Fruit fly (Drosophila melanogaster): ENCODE data around the gene CG14185.

The CG14185 gene

dm6 chr3L:20105794-20106193, at the start of gene CG14185:
Gene CG14185 (plus strand): TSS chr3L:20106094.
- TF ChIP-seq CG32264 (GFP tag; optimal IDR thresholded peaks at IDR 0.05) (no peak), pan (optimal IDR thresholded peaks at IDR 0.05) (no peak), lola (GFP tag; optimal IDR thresholded peaks at IDR 0.05) (no peak), GATAd (GFP tag; optimal IDR thresholded peaks at IDR 0.05) (no peak), tai (GFP tag; optimal IDR thresholded peaks at IDR 0.05) (no peak), h (GFP tag; optimal IDR thresholded peaks at IDR 0.05) (no peak), N (GFP tag; optimal IDR thresholded peaks at IDR 0.05) (no peak), Abd-B (GFP tag; optimal IDR thresholded peaks at IDR 0.05) (no peak), usp (GFP tag; optimal IDR thresholded peaks at IDR 0.05) (no peak), ey (GFP tag; optimal IDR thresholded peaks at IDR 0.05) (no peak)

- no peak for TF ChIP-seq jim (GFP tag; optimal IDR thresholded peaks at IDR 0.05)
- TF ChIP-seq dmrt93B (GFP tag; optimal IDR thresholded peaks at IDR 0.05), result no peak
- TF ChIP-seq CG9705 (GFP tag; optimal IDR thresholded peaks at IDR 0.05), result no peak
- no peak for TF ChIP-seq Abd-B (GFP tag; optimal IDR thresholded peaks at IDR 0.05)
- no peak for TF ChIP-seq rgr (GFP tag; optimal IDR thresholded peaks at IDR 0.05)
- no peak for TF ChIP-seq Hr78 (GFP tag; optimal IDR thresholded peaks at IDR 0.05)
- TF ChIP-seq pan (optimal IDR thresholded peaks at IDR 0.05), result no peak
- TF ChIP-seq ey (GFP tag; optimal IDR thresholded peaks at IDR 0.05), result no peak
- no peak for TF ChIP-seq OdsH (GFP tag; optimal IDR thresholded peaks at IDR 0.05)
- TF ChIP-seq dl (GFP tag; optimal IDR thresholded peaks at IDR 0.05; ENCODE audit: insufficient read depth in 1 of 2, partially characterized antibody in 2 of 2), result no peak
- TF ChIP-seq sage (GFP tag; optimal IDR thresholded peaks at IDR 0.05), result no peak
- TF ChIP-seq Rel (GFP tag; optimal IDR thresholded peaks at IDR 0.05), result no peak
- TF ChIP-seq Rel (tag; optimal IDR thresholded peaks at IDR 0.05), result no peak
- no peak for TF ChIP-seq fru (GFP tag; optimal IDR thresholded peaks at IDR 0.05)
- TF ChIP-seq tai (GFP tag; optimal IDR thresholded peaks at IDR 0.05), result no peak
- TF ChIP-seq brk (GFP tag; optimal IDR thresholded peaks at IDR 0.05), result no peak
- TF ChIP-seq sv (GFP tag; optimal IDR thresholded peaks at IDR 0.05), result no peak
- no peak for TF ChIP-seq Jra (GFP tag; optimal IDR thresholded peaks at IDR 0.05)
- TF ChIP-seq usp (GFP tag; optimal IDR thresholded peaks at IDR 0.05), result no peak
- TF ChIP-seq Dif (GFP tag; optimal IDR thresholded peaks at IDR 0.05; ENCODE audit: partially characterized antibody), result no peak
These were observed 43.3 kb upstream of the CG14185 start for dm6 chr3L:20062546-20062945.

dm6 chr3L:20085035-20085434, 20.9 kb upstream of the CG14185 start:
- TF ChIP-seq Myc (optimal IDR thresholded peaks at IDR 0.05) (no peak), psq (GFP tag; optimal IDR thresholded peaks at IDR 0.05) (no peak), dmrt93B (GFP tag; optimal IDR thresholded peaks at IDR 0.05) (no peak), Dif (GFP tag; optimal IDR thresholded peaks at IDR 0.05; ENCODE audit: partially characterized antibody) (no peak), N (GFP tag; optimal IDR thresholded peaks at IDR 0.05) (no peak), h (GFP tag; optimal IDR thresholded peaks at IDR 0.05) (no peak), jim (GFP tag; optimal IDR thresholded peaks at IDR 0.05) (no peak), fru (GFP tag; optimal IDR thresholded peaks at IDR 0.05) (no peak), Jra (GFP tag; optimal IDR thresholded peaks at IDR 0.05) (no peak), GATAd (GFP tag; optimal IDR thresholded peaks at IDR 0.05) (no peak), CG9705 (GFP tag; optimal IDR thresholded peaks at IDR 0.05) (no peak), CrebA (GFP tag; optimal IDR thresholded peaks at IDR 0.05; ENCODE audit: borderline replicate concordance) (no peak), Rel (GFP tag; optimal IDR thresholded peaks at IDR 0.05) (no peak), Rel (tag; optimal IDR thresholded peaks at IDR 0.05) (no peak), Hr83 (GFP tag; optimal IDR thresholded peaks at IDR 0.05; ENCODE audit: poor library complexity, severe bottlenecking) (no peak)

dm6 chr3L:20088755-20089334, 17.0 kb upstream of the CG14185 start, which contains the start of gene sNPF-R:
Gene sNPF-R (minus strand): TSS chr3L:20089007.
- TF ChIP-seq Myc (optimal IDR thresholded peaks at IDR 0.05) (no peak), pan (optimal IDR thresholded peaks at IDR 0.05) (no peak), HLH106 (tag; optimal IDR thresholded peaks at IDR 0.05) (no peak), psq (GFP tag; optimal IDR thresholded peaks at IDR 0.05) (no peak), Hr83 (GFP tag; optimal IDR thresholded peaks at IDR 0.05; ENCODE audit: poor library complexity, severe bottlenecking) (no peak), jim (GFP tag; optimal IDR thresholded peaks at IDR 0.05) (no peak), Rel (GFP tag; optimal IDR thresholded peaks at IDR 0.05) (no peak), Rel (tag; optimal IDR thresholded peaks at IDR 0.05) (no peak), GATAd (GFP tag; optimal IDR thresholded peaks at IDR 0.05) (no peak), Mio (GFP tag; optimal IDR thresholded peaks at IDR 0.05) (no peak), dl (GFP tag; optimal IDR thresholded peaks at IDR 0.05; ENCODE audit: insufficient read depth in 1 of 2, partially characterized antibody in 2 of 2) (no peak), Jra (GFP tag; optimal IDR thresholded peaks at IDR 0.05) (no peak), N (GFP tag; optimal IDR thresholded peaks at IDR 0.05) (no peak), foxo (GFP tag; optimal IDR thresholded peaks at IDR 0.05) (no peak), Hr78 (GFP tag; optimal IDR thresholded peaks at IDR 0.05) (no peak), CrebA (GFP tag; optimal IDR thresholded peaks at IDR 0.05; ENCODE audit: borderline replicate concordance) (no peak), ey (GFP tag; optimal IDR thresholded peaks at IDR 0.05) (no peak)
